Worm (Caenorhabditis elegans) whole organism, young adult: ENCODE results near the gene F23D12.7.

ENCODE experiments used
- ceh-27 ChIP-seq: fragments of 200-800 bp; sonication (Bioruptor generic); optimal IDR thresholded peaks from 2 replicates; lab custom pipeline; 2018; ENCODE audit warnings: mild to moderate bottlenecking, missing genetic modification characterization, moderate library complexity, missing compliant biosample characterization
- ceh-79 ChIP-seq: sonication (generic microtip); optimal IDR thresholded peaks from 2 replicates; lab custom pipeline; 2017; ENCODE audit warnings: mild to moderate bottlenecking, missing genetic modification characterization, missing compliant biosample characterization
- chd-7 ChIP-seq: sonication (generic microtip); optimal IDR thresholded peaks from 2 replicates; lab custom pipeline; 2016; ENCODE audit warnings: mild to moderate bottlenecking, missing genetic modification characterization, moderate library complexity, missing compliant biosample characterization
- dpff-1 ChIP-seq: sonication (generic microtip); optimal IDR thresholded peaks from 2 replicates; lab custom pipeline; 2017; ENCODE audit warnings: mild to moderate bottlenecking, missing genetic modification characterization, missing compliant biosample characterization
- egl-18 ChIP-seq: fragments of 200-800 bp; sonication (Bioruptor generic); IDR thresholded peaks from 2 replicates; pipeline ENCODE4 v1.3.6; 2022; ENCODE audit warnings: missing genetic modification reagents, missing genetic modification characterization, missing compliant biosample characterization
- somi-1 ChIP-seq: fragments of 200-800 bp; sonication (Bioruptor generic); optimal IDR thresholded peaks from 2 replicates; lab custom pipeline; 2018; ENCODE audit warnings: mild to moderate bottlenecking, missing genetic modification characterization, missing compliant biosample characterization
- unc-62 ChIP-seq: fragments of 150-350 bp; optimal IDR thresholded peaks from 2 replicates; lab custom pipeline; 2014; ENCODE audit warnings: missing biosample characterization, missing genetic modification reagents, missing genetic modification characterization
- xnd-1 ChIP-seq: sonication (generic microtip); optimal IDR thresholded peaks from 2 replicates; lab custom pipeline; 2016; ENCODE audit warnings: missing genotype, missing genetic modification reagents, missing genetic modification characterization, missing compliant biosample characterization
- ztf-18 ChIP-seq: sonication (generic microtip); optimal IDR thresholded peaks from 2 replicates; lab custom pipeline; 2016; ENCODE audit warnings: missing genotype, mild to moderate bottlenecking, missing genetic modification characterization, missing compliant biosample characterization

- TF ChIP-seq xnd-1 (tag; lab: Kevin White, UChicago) (no peak), ztf-18 (tag; lab: Kevin White, UChicago) (peak; percentile 17), ceh-79 (tag; lab: Kevin White, UChicago) (no peak), unc-62 (no peak), somi-1 (GFP tag; lab: Kevin White, UChicago) (no peak), chd-7 (peak; percentile 16), ceh-27 (peak; percentile 77), dpff-1 (tag; lab: Kevin White, UChicago) (no peak), egl-18 (peak; percentile 5; the same call in 1 of the 2 replicates)
These were observed 36.3 kb upstream of the F23D12.7 start, which contains the start of gene his-24 for ce11 chrX:14489945-14490344.
